Worm (Caenorhabditis elegans): Measurements from ENCODE around the gene sre-47.

DNA sequence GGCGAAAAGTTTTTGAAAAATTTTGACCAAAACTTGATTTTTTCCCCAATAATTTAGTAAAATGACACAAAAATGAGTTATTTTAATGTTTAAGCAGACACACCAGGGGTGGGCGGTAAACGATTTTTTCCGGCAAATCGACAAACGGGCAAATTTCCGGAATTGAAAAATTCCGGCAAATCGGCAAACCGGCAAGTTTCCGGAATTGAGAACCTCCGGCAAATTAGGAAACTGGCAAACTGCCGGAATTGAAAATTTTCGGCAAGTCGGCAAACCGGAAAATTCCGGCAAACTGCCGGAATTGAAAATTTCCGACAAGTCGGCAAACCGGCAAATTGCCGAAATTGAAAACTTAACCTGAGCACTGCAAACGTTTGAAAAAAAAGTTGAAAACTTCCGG lies 48.3 kb upstream of the sre-47 start:
- TF ChIP-seq zag-1 (tag; optimal IDR thresholded peaks at IDR 0.05): no peak
- TF ChIP-seq lin-13 (GFP tag; optimal IDR thresholded peaks at IDR 0.05): no peak
- no peak for TF ChIP-seq sptf-1 (tag; optimal IDR thresholded peaks at IDR 0.05)
- no peak for TF ChIP-seq unc-62 (GFP tag; optimal IDR thresholded peaks at IDR 0.05)
- no peak for TF ChIP-seq fkh-10 (GFP tag; optimal IDR thresholded peaks at IDR 0.05)

Data from whole organism, L1 larva.